Fruit fly (Drosophila melanogaster) whole organism, larva: ENCODE measurements around the gene drongo.

ENCODE experiments used
- noc ChIP-seq: fragments of 200-800 bp; sonication (Bioruptor generic); optimal IDR thresholded peaks from 3 replicates; lab custom pipeline; 2019; ENCODE audit warnings: missing biosample characterization, mild to moderate bottlenecking, missing genetic modification characterization, moderate library complexity

The drongo gene

dm6 chr2L:847189-847987 lies 3.5 kb downstream of the drongo start:
- TF ChIP-seq noc: peak; percentile 75

DNA sequence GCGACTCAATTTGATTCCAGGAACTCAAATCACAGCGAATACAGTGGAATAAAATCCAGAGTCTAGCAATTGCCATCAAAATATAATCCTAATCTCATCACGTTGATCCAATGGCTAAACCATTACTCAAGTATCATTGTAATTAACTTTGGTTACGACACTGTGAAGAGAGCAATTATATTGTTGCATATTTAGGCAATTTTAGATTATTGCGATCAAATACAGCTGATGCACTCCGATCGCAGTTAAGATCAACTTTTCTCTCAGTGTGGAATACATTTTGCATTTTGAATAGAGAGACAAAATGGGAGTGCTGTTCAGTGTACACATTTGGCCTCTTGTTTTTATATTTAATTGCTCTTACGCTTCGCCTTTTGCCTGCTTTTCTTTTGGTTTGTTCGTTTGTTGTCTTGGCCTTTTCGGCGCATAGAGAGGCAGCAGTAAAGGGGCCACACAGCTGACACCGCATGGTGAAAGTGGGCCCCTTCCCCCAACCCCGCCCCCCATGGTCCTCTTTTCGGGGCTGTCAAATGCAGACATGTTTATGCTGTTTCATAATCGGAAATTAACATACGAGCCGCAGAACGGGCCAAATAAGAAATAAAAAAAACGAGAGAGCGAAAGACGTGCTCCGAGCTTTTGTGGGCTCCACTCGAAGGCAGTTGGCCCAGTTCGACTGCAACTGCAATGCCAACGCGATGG lies 4.6 kb downstream of the drongo start:
- TF ChIP-seq noc: peak; percentile 38

DNA sequence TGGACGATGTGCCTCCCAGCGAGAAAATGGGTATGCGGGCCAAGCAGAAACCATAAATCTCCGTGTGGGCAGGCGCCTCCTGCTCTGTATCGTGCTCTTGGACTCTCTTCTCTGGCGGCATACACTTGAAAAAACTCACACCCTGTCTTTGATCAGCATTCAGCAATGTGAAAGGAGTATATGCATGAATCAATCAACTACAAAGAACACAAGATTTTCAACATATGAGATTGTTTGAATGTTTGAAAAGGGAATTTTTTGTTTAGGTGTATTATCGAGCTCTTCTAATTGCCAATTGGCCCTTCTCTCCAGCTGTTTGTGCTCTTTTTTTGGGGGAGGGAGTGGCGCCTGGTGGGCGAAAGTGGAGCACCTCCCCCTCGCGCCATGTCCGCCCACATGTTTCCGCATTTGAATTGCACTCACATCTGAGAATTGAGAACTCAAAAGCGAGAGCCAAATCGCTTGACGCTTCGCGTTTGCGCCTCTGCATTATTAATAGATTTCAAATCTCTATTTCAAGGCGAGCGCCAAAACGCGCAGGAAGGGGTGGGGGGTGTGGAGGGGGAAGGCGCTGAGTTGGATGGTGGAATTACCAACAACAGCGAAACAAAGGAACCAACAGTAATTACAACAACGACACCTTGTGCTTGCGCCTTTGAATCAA lies 5.4 kb downstream of the drongo start:
- TF ChIP-seq noc: peak; percentile 45

dm6 chr2L:843850-844791 lies 6.8 kb downstream of the drongo start:
- TF ChIP-seq noc: no peak

- no peak for TF ChIP-seq noc
Observed at dm6 chr2L:843301-843700, 7.6 kb downstream of the drongo start.

dm6 chr2L:842873-843272 lies 8.0 kb downstream of the drongo start:
- TF ChIP-seq noc: no peak

- peak; percentile 84 for TF ChIP-seq noc
Observed at dm6 chr2L:841708-842107, 9.2 kb downstream of the drongo start.

dm6 chr2L:840716-841115 lies 10.2 kb downstream of the drongo start:
- no peak for TF ChIP-seq noc

DNA sequence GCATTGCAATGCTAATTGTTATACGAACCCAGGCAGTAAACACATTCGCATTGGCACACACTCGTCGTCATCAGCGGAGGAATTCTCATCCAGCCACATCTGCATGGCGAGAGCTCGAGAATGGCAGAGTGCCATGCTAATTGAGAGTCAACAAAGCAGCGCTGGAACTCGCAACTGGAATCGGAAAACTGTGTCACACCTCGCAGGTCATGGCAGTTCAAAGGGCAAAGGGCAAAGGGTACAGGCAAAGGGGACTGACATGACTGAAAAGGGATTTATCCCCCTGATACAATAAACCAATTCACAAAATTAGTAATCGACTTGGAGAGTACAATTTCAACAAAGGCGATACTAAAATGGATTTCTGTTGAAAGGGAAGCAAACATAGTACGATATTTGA lies 10.8 kb downstream of the drongo start:
- no peak for TF ChIP-seq noc

dm6 chr2L:838786-839185 lies 12.1 kb downstream of the drongo start:
- peak; percentile 67 for TF ChIP-seq noc

dm6 chr2L:837989-838388 lies 12.9 kb downstream of the drongo start:
- TF ChIP-seq noc: no peak

DNA sequence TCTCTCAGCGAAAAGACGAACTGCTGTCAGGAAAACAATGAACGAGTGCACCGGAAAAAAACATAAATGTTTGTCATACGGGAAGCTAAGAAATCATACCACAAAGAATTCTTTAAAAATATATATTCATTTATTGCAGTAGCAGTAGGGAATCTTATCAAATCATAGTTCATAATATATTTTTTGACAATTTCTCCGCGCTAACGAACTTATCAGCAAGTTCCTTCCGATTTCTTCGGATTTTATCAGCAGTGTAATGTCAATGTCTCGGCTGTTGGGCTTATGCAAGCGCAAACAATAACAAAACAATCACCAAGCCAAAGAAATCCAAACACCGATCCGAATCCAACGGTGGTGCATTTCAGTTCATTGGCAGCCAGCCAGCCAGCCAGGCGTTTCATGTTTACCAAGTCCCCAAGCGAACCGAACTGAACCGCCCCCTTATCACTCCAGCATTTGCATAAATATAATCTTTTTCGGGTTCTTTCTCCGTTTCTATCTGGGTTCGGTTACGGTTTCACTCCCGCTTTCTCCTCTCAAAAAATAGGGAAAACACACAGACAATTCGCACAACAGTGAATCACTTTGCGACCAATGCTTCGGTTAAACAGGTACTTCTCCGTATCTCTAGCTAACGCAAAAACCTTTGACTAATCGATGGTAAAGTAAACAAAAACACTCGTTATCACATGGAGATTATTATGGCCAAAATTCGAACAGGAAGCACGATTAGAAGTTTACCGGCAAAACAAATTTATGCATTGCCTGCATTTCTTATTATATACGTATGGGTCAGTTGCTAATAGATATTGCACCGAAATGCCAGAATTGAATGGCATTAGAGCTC lies 23.1 kb downstream of the drongo start:
- no peak for TF ChIP-seq noc

DNA sequence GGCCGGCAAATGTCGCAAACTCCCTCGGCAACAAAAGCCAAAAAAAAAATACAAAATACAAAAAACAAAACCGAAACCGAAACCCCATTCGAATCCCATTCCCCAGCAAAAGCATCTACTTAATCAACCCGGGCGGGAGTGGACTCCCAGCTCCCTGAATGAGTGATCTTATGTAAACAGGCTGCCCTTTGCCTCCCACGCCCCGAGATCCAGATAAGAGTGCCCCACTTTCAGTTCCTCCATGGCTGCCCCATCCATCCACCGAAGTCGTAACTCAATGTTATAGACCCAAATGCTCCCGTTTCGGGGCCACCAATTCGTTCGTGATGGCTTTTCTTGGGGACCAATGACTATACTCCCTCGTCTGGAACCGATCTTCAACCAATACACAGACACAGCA lies 23.8 kb downstream of the drongo start:
- TF ChIP-seq noc: no peak

DNA sequence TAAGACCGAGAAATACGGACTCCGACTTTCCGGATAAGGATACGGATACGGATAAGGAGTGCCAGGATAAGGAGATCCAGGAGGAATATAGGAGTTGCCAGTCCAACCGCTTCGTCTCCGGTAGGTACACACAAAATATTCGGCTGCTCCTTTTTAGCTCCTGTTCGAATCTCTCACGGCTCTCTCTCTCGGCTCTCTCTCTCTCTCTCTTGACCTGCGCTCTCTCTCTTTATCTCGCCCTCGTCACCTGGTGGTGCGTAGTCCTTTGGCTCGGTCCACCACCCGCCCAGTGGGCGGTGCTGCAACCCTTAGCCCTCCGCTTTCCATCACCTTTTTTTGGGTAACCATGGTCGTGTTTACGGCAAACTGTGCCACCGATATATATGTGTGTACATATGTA lies 24.5 kb downstream of the drongo start:
- no peak for TF ChIP-seq noc

DNA sequence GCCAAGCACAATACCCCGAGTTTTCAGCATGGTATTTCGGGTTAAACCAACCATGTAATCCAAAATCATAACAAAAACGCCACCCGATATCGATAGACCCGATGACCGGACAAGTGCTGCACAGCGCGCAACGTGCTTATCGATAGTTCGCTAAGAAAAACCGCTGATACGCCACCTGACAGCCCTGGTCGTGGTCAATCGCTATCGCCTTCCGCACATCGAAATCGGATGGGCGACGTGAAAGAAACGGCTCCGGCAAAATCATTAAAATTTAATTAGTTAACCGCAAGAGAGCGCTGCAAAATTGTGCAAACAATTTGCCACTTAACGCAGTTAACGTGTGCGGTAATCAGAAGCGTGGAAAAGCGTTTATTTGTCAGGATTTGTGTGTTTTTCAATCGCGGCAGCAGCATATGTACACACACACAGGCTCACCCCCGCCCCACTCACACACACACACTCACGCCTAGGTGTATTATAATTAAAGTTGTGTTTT lies 25.1 kb downstream of the drongo start, which contains the start of the genes CG3862 and dock:
Gene CG3862 (minus strand): TSS at position 94 of the 496 bp plus-strand sequence.
Gene dock (plus strand): TSS at position 202 of the 496 bp plus-strand sequence.
- TF ChIP-seq noc: peak; percentile 81
